Worm (Caenorhabditis elegans): ENCODE data around the gene E02C12.19.

ce11 chrV:9349687-9350086 is 26.6 kb downstream of the E02C12.19 start, which contains the start of gene srx-47:
- TF ChIP-seq flt-1 (GFP tag; IDR thresholded peaks at IDR 0.05) (no peak), med-1 (GFP tag; optimal IDR thresholded peaks at IDR 0.05; ENCODE audit: insufficient read depth) (no peak), cog-1 (tag; optimal IDR thresholded peaks at IDR 0.05) (no peak), tab-1 (GFP tag; IDR thresholded peaks at IDR 0.05) (no peak), ztf-23 (GFP tag; IDR thresholded peaks at IDR 0.05) (no peak), ref-1 (GFP tag; conservative IDR thresholded peaks at IDR 0.05) (no peak)
